Fruit fly (Drosophila melanogaster) whole organism, prepupa: ENCODE data around the gene CG32121.

Source experiments
- CG10631 ChIP-seq: fragments of 200-800 bp; sonication (Bioruptor generic); optimal IDR thresholded peaks from 2 replicates; lab custom pipeline; 2016; ENCODE audit warnings: missing biosample characterization, missing genetic modification characterization
- CG6792 ChIP-seq: fragments of 200-800 bp; sonication (Bioruptor generic); optimal IDR thresholded peaks from 3 replicates; lab custom pipeline; 2016; ENCODE audit warnings: missing biosample characterization, missing genetic modification characterization
- CG6854 ChIP-seq: fragments of 200-800 bp; sonication (Bioruptor generic); optimal IDR thresholded peaks from 2 replicates; lab custom pipeline; 2017; ENCODE audit warnings: missing biosample characterization, mild to moderate bottlenecking, missing genetic modification characterization
- Eip75B ChIP-seq: fragments of 200-800 bp; sonication (Bioruptor generic); optimal IDR thresholded peaks from 3 replicates; lab custom pipeline; 2016; ENCODE audit warnings: missing biosample characterization, missing genetic modification characterization
- Gug ChIP-seq: fragments of 200-800 bp; sonication (Bioruptor generic); IDR thresholded peaks from 2 replicates; pipeline ENCODE4 v1.3.6; 2022; ENCODE audit warnings: missing biosample characterization, missing genetic modification characterization
- Hr39 ChIP-seq: fragments of 200-800 bp; sonication (Bioruptor generic); optimal IDR thresholded peaks from 2 replicates; lab custom pipeline; 2016; ENCODE audit warnings: missing biosample characterization, missing genetic modification characterization
- Hr4 ChIP-seq: fragments of 200-800 bp; sonication (Bioruptor generic); optimal IDR thresholded peaks from 3 replicates; lab custom pipeline; 2016; ENCODE audit warnings: missing biosample characterization, missing genetic modification characterization
- Lpt ChIP-seq: fragments of 200-800 bp; sonication (Bioruptor generic); optimal IDR thresholded peaks from 3 replicates; lab custom pipeline; 2016; ENCODE audit warnings: missing biosample characterization, missing genetic modification characterization
- OdsH ChIP-seq: fragments of 200-800 bp; sonication (Bioruptor generic); optimal IDR thresholded peaks from 3 replicates; lab custom pipeline; 2016; ENCODE audit warnings: missing biosample characterization, missing genetic modification characterization
- cyc ChIP-seq: fragments of 200-800 bp; sonication (Bioruptor generic); optimal IDR thresholded peaks from 3 replicates; lab custom pipeline; 2016; ENCODE audit warnings: missing biosample characterization, missing genetic modification characterization
- esn ChIP-seq: fragments of 200-800 bp; sonication (Bioruptor generic); optimal IDR thresholded peaks from 2 replicates; lab custom pipeline; 2016; ENCODE audit warnings: missing biosample characterization, mild to moderate bottlenecking, missing genetic modification characterization, moderate library complexity
- fd59A ChIP-seq: fragments of 200-800 bp; sonication (Bioruptor generic); optimal IDR thresholded peaks from 2 replicates; lab custom pipeline; 2017; ENCODE audit warnings: missing biosample characterization, mild to moderate bottlenecking, missing genetic modification characterization, missing genetic modification reagents
- net ChIP-seq: fragments of 200-800 bp; sonication (Bioruptor generic); optimal IDR thresholded peaks from 3 replicates; lab custom pipeline; 2016; ENCODE audit warnings: missing biosample characterization, missing genetic modification characterization
- svp ChIP-seq: fragments of 200-800 bp; sonication (Bioruptor generic); peaks from one replicate; lab custom pipeline; 2016; ENCODE audit warnings: missing biosample characterization, missing genetic modification characterization

DNA sequence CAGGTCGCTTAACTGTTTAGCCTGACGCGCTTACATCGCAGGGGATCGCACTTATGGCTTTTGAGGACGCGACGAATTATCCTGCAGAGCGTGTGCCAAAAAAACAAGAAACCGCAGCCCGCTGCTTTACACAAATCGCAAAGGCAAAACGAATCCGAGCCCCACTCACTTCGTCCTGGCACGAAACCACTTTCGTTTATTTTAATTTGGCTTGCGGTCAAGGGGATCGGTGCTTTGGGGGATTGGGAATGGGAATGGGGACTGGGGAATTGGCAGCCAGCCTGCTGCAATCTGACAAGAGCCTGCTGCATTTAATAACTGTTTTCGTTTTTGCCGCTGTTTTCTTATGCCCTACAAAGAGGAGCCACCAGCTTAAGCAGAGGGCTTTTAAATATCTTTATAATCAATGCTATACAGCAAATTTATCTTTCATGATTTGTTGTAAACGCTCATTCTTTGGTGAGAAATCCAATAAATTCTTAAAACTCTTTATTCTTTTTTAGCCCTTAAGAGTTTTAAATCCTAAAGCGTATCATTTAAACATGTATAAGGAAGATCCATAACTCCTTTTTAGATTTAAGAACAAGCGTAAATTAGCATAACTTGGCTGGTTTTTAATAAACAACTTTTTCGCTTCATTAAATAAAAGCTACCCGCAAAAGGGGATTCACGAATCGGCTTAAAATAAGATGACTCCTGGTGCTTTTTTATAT is 12.2 kb downstream of the CG32121 start:
- peak; percentile 18 for TF ChIP-seq CG10631 (GFP tag; lab: Kevin White, UChicago)
- TF ChIP-seq Hr4 (GFP tag; lab: Kevin White, UChicago): no peak
- no peak for TF ChIP-seq Gug (GFP tag; lab: Robert Waterston, UW)
- peak; percentile 32 for TF ChIP-seq OdsH (GFP tag; lab: Kevin White, UChicago)
- TF ChIP-seq CG6792 (GFP tag; lab: Kevin White, UChicago): peak; percentile 36
- TF ChIP-seq cyc: peak; percentile 48
- TF ChIP-seq Eip75B (GFP tag; lab: Kevin White, UChicago): peak; percentile 49
- peak; percentile 22 for TF ChIP-seq fd59A (GFP tag; lab: Kevin White, UChicago)
- TF ChIP-seq CG6854 (GFP tag; lab: Kevin White, UChicago): peak; percentile 8
- TF ChIP-seq svp: peak; percentile 75
- TF ChIP-seq Lpt: no peak
- peak; percentile 17 for TF ChIP-seq net
- TF ChIP-seq Hr39 (GFP tag; lab: Kevin White, UChicago): peak; percentile 50
- TF ChIP-seq esn: peak; percentile 82
